Fruit fly (Drosophila melanogaster) whole organism, prepupa: ENCODE data around the gene RpS27A.

Experiments
- Blimp-1 ChIP-seq: fragments of 200-800 bp; sonication (Bioruptor generic); optimal IDR thresholded peaks from 3 replicates; lab custom pipeline; 2017; ENCODE audit warnings: missing biosample characterization, missing genetic modification characterization, mild to moderate bottlenecking, moderate library complexity, missing genetic modification reagents
- CG10631 ChIP-seq: fragments of 200-800 bp; sonication (Bioruptor generic); optimal IDR thresholded peaks from 2 replicates; lab custom pipeline; 2016; ENCODE audit warnings: missing biosample characterization, missing genetic modification characterization
- CG10669 ChIP-seq: fragments of 200-800 bp; sonication (Bioruptor generic); optimal IDR thresholded peaks from 3 replicates; lab custom pipeline; 2018; ENCODE audit warnings: missing biosample characterization, mild to moderate bottlenecking, missing genetic modification characterization, moderate library complexity
- CG11294 ChIP-seq: fragments of 200-800 bp; sonication (Bioruptor generic); IDR thresholded peaks from 2 replicates; pipeline ENCODE4 v1.3.6; 2022; ENCODE audit warnings: missing biosample characterization, missing genetic modification characterization
- CG15336 ChIP-seq: fragments of 200-800 bp; sonication (Bioruptor generic); IDR thresholded peaks from 2 replicates; pipeline ENCODE4 v1.3.6; 2022; ENCODE audit warnings: missing biosample characterization, missing genetic modification characterization
- CG1621 ChIP-seq: fragments of 200-800 bp; sonication (Bioruptor generic); optimal IDR thresholded peaks from 3 replicates; lab custom pipeline; 2018; ENCODE audit warnings: missing biosample characterization, mild to moderate bottlenecking, missing genetic modification characterization
- CG16779 ChIP-seq: fragments of 200-800 bp; sonication (Bioruptor generic); optimal IDR thresholded peaks from 3 replicates; lab custom pipeline; 2017; ENCODE audit warnings: missing biosample characterization, mild to moderate bottlenecking, missing genetic modification characterization
- CG3032 ChIP-seq: fragments of 200-800 bp; optimal IDR thresholded peaks from 2 replicates; lab custom pipeline; 2019; ENCODE audit warnings: missing biosample characterization, mild to moderate bottlenecking, missing genetic modification characterization, moderate library complexity
- CG31627 ChIP-seq: fragments of 200-800 bp; sonication (Bioruptor generic); optimal IDR thresholded peaks from 3 replicates; lab custom pipeline; 2016; ENCODE audit warnings: missing biosample characterization, missing genetic modification characterization
- CG32006 ChIP-seq: fragments of 200-800 bp; sonication (Bioruptor generic); optimal IDR thresholded peaks from 3 replicates; lab custom pipeline; 2017; ENCODE audit warnings: missing biosample characterization, mild to moderate bottlenecking, missing genetic modification characterization
- CG34406 ChIP-seq: fragments of 200-800 bp; sonication (Bioruptor generic); optimal IDR thresholded peaks from 3 replicates; lab custom pipeline; 2016; ENCODE audit warnings: missing biosample characterization, missing genetic modification characterization
- CG3919 ChIP-seq: fragments of 200-800 bp; sonication (Bioruptor generic); optimal IDR thresholded peaks from 3 replicates; lab custom pipeline; 2016; ENCODE audit warnings: missing biosample characterization, missing genetic modification characterization
- CG4318 ChIP-seq: fragments of 200-800 bp; sonication (Bioruptor generic); optimal IDR thresholded peaks from 3 replicates; lab custom pipeline; 2017; ENCODE audit warnings: missing biosample characterization, mild to moderate bottlenecking, missing genetic modification characterization
- CG6163 ChIP-seq: fragments of 200-800 bp; sonication (Bioruptor generic); IDR thresholded peaks from 3 replicates; pipeline ENCODE4 v1.3.6; 2022; ENCODE audit warnings: missing biosample characterization, missing genetic modification characterization
- CG6792 ChIP-seq: fragments of 200-800 bp; sonication (Bioruptor generic); optimal IDR thresholded peaks from 3 replicates; lab custom pipeline; 2016; ENCODE audit warnings: missing biosample characterization, missing genetic modification characterization
- CG6854 ChIP-seq: fragments of 200-800 bp; sonication (Bioruptor generic); optimal IDR thresholded peaks from 2 replicates; lab custom pipeline; 2017; ENCODE audit warnings: missing biosample characterization, mild to moderate bottlenecking, missing genetic modification characterization
- CG8119 ChIP-seq: fragments of 200-800 bp; sonication (Bioruptor generic); IDR thresholded peaks from 3 replicates; pipeline ENCODE4 v1.3.6; 2022; ENCODE audit warnings: missing biosample characterization, missing genetic modification characterization
- CG8319 ChIP-seq: fragments of 200-800 bp; sonication (Bioruptor generic); optimal IDR thresholded peaks from 3 replicates; lab custom pipeline; 2016; ENCODE audit warnings: missing biosample characterization, missing genetic modification characterization
- CG9139 ChIP-seq: fragments of 200-800 bp; sonication (Bioruptor generic); optimal IDR thresholded peaks from 3 replicates; lab custom pipeline; 2017; ENCODE audit warnings: missing biosample characterization, mild to moderate bottlenecking, missing genetic modification characterization
- Eip75B ChIP-seq: fragments of 200-800 bp; sonication (Bioruptor generic); optimal IDR thresholded peaks from 3 replicates; lab custom pipeline; 2016; ENCODE audit warnings: missing biosample characterization, missing genetic modification characterization
- Eip78C ChIP-seq: fragments of 200-800 bp; sonication (Bioruptor generic); peaks from one replicate; lab custom pipeline; 2016; ENCODE audit warnings: missing biosample characterization, missing genetic modification characterization
- Eip93F ChIP-seq: fragments of 200-800 bp; sonication (Bioruptor generic); optimal IDR thresholded peaks from 2 replicates; lab custom pipeline; 2016; ENCODE audit warnings: missing biosample characterization, mild to moderate bottlenecking, missing genetic modification characterization
- Ets21C ChIP-seq: fragments of 200-800 bp; sonication (Bioruptor generic); optimal IDR thresholded peaks from 3 replicates; lab custom pipeline; 2016; ENCODE audit warnings: missing biosample characterization, missing genetic modification characterization
- Ets96B ChIP-seq: fragments of 200-800 bp; optimal IDR thresholded peaks from 2 replicates; lab custom pipeline; 2019; ENCODE audit warnings: missing biosample characterization, mild to moderate bottlenecking, missing genetic modification characterization, moderate library complexity
- Gug ChIP-seq: fragments of 200-800 bp; sonication (Bioruptor generic); IDR thresholded peaks from 2 replicates; pipeline ENCODE4 v1.3.6; 2022; ENCODE audit warnings: missing biosample characterization, missing genetic modification characterization
- Hr38 ChIP-seq: sonication (Bioruptor generic); optimal IDR thresholded peaks from 2 replicates; lab custom pipeline; 2016; ENCODE audit warnings: missing biosample characterization, missing genetic modification characterization
- Hr4 ChIP-seq: fragments of 200-800 bp; sonication (Bioruptor generic); optimal IDR thresholded peaks from 3 replicates; lab custom pipeline; 2016; ENCODE audit warnings: missing biosample characterization, missing genetic modification characterization
- Lpt ChIP-seq: fragments of 200-800 bp; sonication (Bioruptor generic); optimal IDR thresholded peaks from 3 replicates; lab custom pipeline; 2016; ENCODE audit warnings: missing biosample characterization, missing genetic modification characterization
- Met ChIP-seq: fragments of 200-800 bp; sonication (Bioruptor generic); optimal IDR thresholded peaks from 3 replicates; lab custom pipeline; 2016; ENCODE audit warnings: missing biosample characterization, missing genetic modification characterization
- OdsH ChIP-seq: fragments of 200-800 bp; sonication (Bioruptor generic); optimal IDR thresholded peaks from 3 replicates; lab custom pipeline; 2016; ENCODE audit warnings: missing biosample characterization, missing genetic modification characterization
- Smox ChIP-seq: fragments of 200-800 bp; sonication (Bioruptor generic); optimal IDR thresholded peaks from 3 replicates; lab custom pipeline; 2016; ENCODE audit warnings: missing biosample characterization, missing genetic modification characterization
- Sox102F ChIP-seq: fragments of 200-800 bp; sonication (Bioruptor generic); optimal IDR thresholded peaks from 2 replicates; lab custom pipeline; 2016; ENCODE audit warnings: missing biosample characterization, mild to moderate bottlenecking, missing genetic modification characterization
- Sox14 ChIP-seq: fragments of 200-800 bp; sonication (Bioruptor generic); optimal IDR thresholded peaks from 3 replicates; lab custom pipeline; 2016; ENCODE audit warnings: missing biosample characterization, missing genetic modification characterization
- Sox15 ChIP-seq: fragments of 200-800 bp; sonication (Bioruptor generic); optimal IDR thresholded peaks from 3 replicates; lab custom pipeline; 2016; ENCODE audit warnings: missing biosample characterization, missing genetic modification characterization
- achi ChIP-seq: fragments of 200-800 bp; sonication (Bioruptor generic); optimal IDR thresholded peaks from 3 replicates; lab custom pipeline; 2016; ENCODE audit warnings: missing biosample characterization, missing genetic modification characterization
- acj6 ChIP-seq: fragments of 200-800 bp; sonication (Bioruptor generic); optimal IDR thresholded peaks from 3 replicates; lab custom pipeline; 2016; ENCODE audit warnings: missing biosample characterization, missing genetic modification characterization
- cyc ChIP-seq: fragments of 200-800 bp; sonication (Bioruptor generic); optimal IDR thresholded peaks from 3 replicates; lab custom pipeline; 2016; ENCODE audit warnings: missing biosample characterization, missing genetic modification characterization
- eg ChIP-seq: fragments of 200-800 bp; sonication (Bioruptor generic); IDR thresholded peaks from 3 replicates; pipeline ENCODE4 v1.3.6; 2022; ENCODE audit warnings: missing biosample characterization, missing genetic modification characterization
- esn ChIP-seq: fragments of 200-800 bp; sonication (Bioruptor generic); optimal IDR thresholded peaks from 2 replicates; lab custom pipeline; 2016; ENCODE audit warnings: missing biosample characterization, mild to moderate bottlenecking, missing genetic modification characterization, moderate library complexity
- fd59A ChIP-seq: fragments of 200-800 bp; sonication (Bioruptor generic); optimal IDR thresholded peaks from 2 replicates; lab custom pipeline; 2017; ENCODE audit warnings: missing biosample characterization, mild to moderate bottlenecking, missing genetic modification characterization, missing genetic modification reagents
- fd85E ChIP-seq: fragments of 200-800 bp; sonication (Bioruptor generic); optimal IDR thresholded peaks from 3 replicates; lab custom pipeline; 2016; ENCODE audit warnings: missing biosample characterization, missing genetic modification characterization
- fkh ChIP-seq: fragments of 200-800 bp; sonication (Bioruptor generic); optimal IDR thresholded peaks from 3 replicates; lab custom pipeline; 2017; ENCODE audit warnings: missing biosample characterization, mild to moderate bottlenecking, missing genetic modification characterization, moderate library complexity
- lz ChIP-seq: fragments of 200-800 bp; sonication (Bioruptor generic); optimal IDR thresholded peaks from 3 replicates; lab custom pipeline; 2016; ENCODE audit warnings: missing biosample characterization, missing genetic modification characterization
- svp ChIP-seq: fragments of 200-800 bp; sonication (Bioruptor generic); peaks from one replicate; lab custom pipeline; 2016; ENCODE audit warnings: missing biosample characterization, missing genetic modification characterization
- topi ChIP-seq: fragments of 200-800 bp; sonication (Bioruptor generic); optimal IDR thresholded peaks from 3 replicates; lab custom pipeline; 2016; ENCODE audit warnings: missing biosample characterization, missing genetic modification characterization

RpS27A gene

DNA sequence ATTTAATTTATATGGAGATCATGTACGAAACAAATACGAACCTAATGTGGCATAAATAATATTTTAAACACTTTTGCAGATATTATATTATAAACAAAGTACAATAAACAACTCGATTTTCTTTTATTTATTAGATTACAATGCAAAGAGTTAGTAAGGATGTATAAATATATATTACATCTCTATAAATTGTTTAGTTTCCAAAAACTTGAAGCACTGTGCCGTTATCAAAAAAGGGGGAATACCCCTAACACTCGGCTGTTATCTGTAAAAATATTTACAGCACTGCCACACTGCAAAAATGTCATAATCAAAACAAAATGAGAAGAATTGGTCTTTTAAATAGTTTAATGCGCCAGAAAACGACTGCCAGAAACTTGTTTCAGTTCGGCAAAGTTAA, 20.4 kb downstream of the RpS27A start, which contains the start of gene CG5188 (continued):
- peak; percentile 64 for TF ChIP-seq esn
- TF ChIP-seq svp (GFP tag; lab: Kevin White, UChicago) = no peak
- no peak for TF ChIP-seq CG16779 (tag; lab: Kevin White, UChicago)
- peak; percentile 35 for TF ChIP-seq CG6792
- no peak for TF ChIP-seq CG6854 (GFP tag; lab: Kevin White, UChicago)
- TF ChIP-seq CG4318 (GFP tag; lab: Kevin White, UChicago) = no peak
- no peak for TF ChIP-seq Hr38 (GFP tag; lab: Kevin White, UChicago)

dm6 chr2L:10430802-10431476, 22.8 kb downstream of the RpS27A start, which contains the start of the genes Bug22 and TfIIB:
Bug22 (minus strand) TSS chr2L:10430918.
TfIIB (plus strand) TSS chr2L:10431338.
- TF ChIP-seq Hr4 (GFP tag; lab: Kevin White, UChicago) (no peak), CG1621 (tag; lab: Kevin White, UChicago) (no peak), Eip93F (no peak), CG34406 (GFP tag; lab: Kevin White, UChicago) (peak; percentile 64), CG3919 (no peak), CG10669 (no peak), CG32006 (no peak), fkh (GFP tag; lab: Kevin White, UChicago) (peak; percentile 68), Gug (GFP tag; lab: Robert Waterston, UW) (no peak), CG3032 (tag; lab: Kevin White, UChicago) (peak; percentile 59), Eip75B (GFP tag; lab: Kevin White, UChicago) (no peak), acj6 (GFP tag; lab: Kevin White, UChicago) (peak; percentile 74), CG6854 (GFP tag; lab: Kevin White, UChicago) (no peak), esn (peak; percentile 82), Smox (GFP tag; lab: Kevin White, UChicago) (no peak), Ets21C (GFP tag; lab: Kevin White, UChicago) (no peak), Ets96B (peak; percentile 53), CG8119 (no peak), CG8319 (GFP tag; lab: Kevin White, UChicago) (peak; percentile 25), Eip78C (GFP tag; lab: Kevin White, UChicago) (peak; percentile 91), Sox102F (GFP tag; lab: Kevin White, UChicago) (no peak), topi (GFP tag; lab: Kevin White, UChicago) (peak; percentile 69), Lpt (GFP tag; lab: Kevin White, UChicago) (no peak), CG9139 (GFP tag; lab: Kevin White, UChicago) (no peak), svp (GFP tag; lab: Kevin White, UChicago) (no peak), CG15336 (GFP tag; lab: Robert Waterston, UW) (0 out of 2 replicates have a peak, but pooled peaks have one; percentile 30), Met (GFP tag; lab: Kevin White, UChicago) (no peak), CG10631 (GFP tag; lab: Kevin White, UChicago) (no peak), CG11294 (GFP tag; lab: Robert Waterston, UW) (no peak), Blimp-1 (GFP tag; lab: Kevin White, UChicago) (no peak), CG6163 (GFP tag; lab: Robert Waterston, UW) (peak; percentile 71; the same call in 2 of the 3 replicates), Sox14 (GFP tag; lab: Kevin White, UChicago) (no peak), Sox15 (GFP tag; lab: Kevin White, UChicago) (peak; percentile 41), lz (GFP tag; lab: Kevin White, UChicago) (peak; percentile 72), eg (no peak; the same call in 2 of the 3 replicates), Hr38 (GFP tag; lab: Kevin White, UChicago) (no peak), CG6792 (peak; percentile 57), OdsH (GFP tag; lab: Kevin White, UChicago) (no peak), achi (GFP tag; lab: Kevin White, UChicago) (no peak), fd85E (GFP tag; lab: Kevin White, UChicago) (no peak), CG31627 (GFP tag; lab: Kevin White, UChicago) (peak; percentile 75), cyc (GFP tag; lab: Kevin White, UChicago) (peak; percentile 78), fd59A (no peak)
- TF ChIP-seq, all 60 proteins: peak for 16
